Worm (Caenorhabditis elegans): ENCODE data around the gene Y39E4B.5.

The Y39E4B.5 gene

ce11 chrIII:13201079-13201478 lies 31.4 kb downstream of the Y39E4B.5 start:
- no peak for TF ChIP-seq dao-5 (tag; optimal IDR thresholded peaks at IDR 0.05)
- TF ChIP-seq him-1 (tag; optimal IDR thresholded peaks at IDR 0.05): no peak
- TF ChIP-seq W03F9.2 (tag; optimal IDR thresholded peaks at IDR 0.05): no peak

- TF ChIP-seq dao-5 (tag; optimal IDR thresholded peaks at IDR 0.05) (no peak), him-1 (tag; optimal IDR thresholded peaks at IDR 0.05) (no peak), W03F9.2 (tag; optimal IDR thresholded peaks at IDR 0.05) (no peak)
Observed at ce11 chrIII:13201901-13202300, 32.2 kb downstream of the Y39E4B.5 start.

- no peak for TF ChIP-seq W03F9.2 (tag; optimal IDR thresholded peaks at IDR 0.05)
- TF ChIP-seq dao-5 (tag; optimal IDR thresholded peaks at IDR 0.05): no peak
- TF ChIP-seq him-1 (tag; optimal IDR thresholded peaks at IDR 0.05): no peak
Observed at ce11 chrIII:13204682-13205081, 35.0 kb downstream of the Y39E4B.5 start, which contains the start of gene Y39E4B.11. Gene Y39E4B.11, plus strand, starts transcription at chrIII:13204982.

ce11 chrIII:13208978-13209377 lies 39.3 kb downstream of the Y39E4B.5 start:
- no peak for TF ChIP-seq W03F9.2 (tag; optimal IDR thresholded peaks at IDR 0.05)
- no peak for TF ChIP-seq him-1 (tag; optimal IDR thresholded peaks at IDR 0.05)

- TF ChIP-seq him-1 (tag; optimal IDR thresholded peaks at IDR 0.05) (no peak), W03F9.2 (tag; optimal IDR thresholded peaks at IDR 0.05) (no peak), dao-5 (tag; optimal IDR thresholded peaks at IDR 0.05) (no peak)
Observed at ce11 chrIII:13212366-13212765, 42.6 kb downstream of the Y39E4B.5 start, which contains the start of gene tsp-3. Gene tsp-3, plus strand, starts transcription at chrIII:13212666.

- TF ChIP-seq W03F9.2 (tag; optimal IDR thresholded peaks at IDR 0.05): no peak
- no peak for TF ChIP-seq him-1 (tag; optimal IDR thresholded peaks at IDR 0.05)
- no peak for TF ChIP-seq dao-5 (tag; optimal IDR thresholded peaks at IDR 0.05)
Observed at ce11 chrIII:13213111-13213510, 43.4 kb downstream of the Y39E4B.5 start.

- TF ChIP-seq him-1 (tag; optimal IDR thresholded peaks at IDR 0.05) (no peak), dao-5 (tag; optimal IDR thresholded peaks at IDR 0.05) (no peak), W03F9.2 (tag; optimal IDR thresholded peaks at IDR 0.05) (no peak)
Observed at ce11 chrIII:13215682-13216081, 46.0 kb downstream of the Y39E4B.5 start.

ce11 chrIII:13216488-13217016 lies 46.8 kb downstream of the Y39E4B.5 start:
- TF ChIP-seq him-1 (tag; optimal IDR thresholded peaks at IDR 0.05) (no peak), W03F9.2 (tag; optimal IDR thresholded peaks at IDR 0.05) (no peak), dao-5 (tag; optimal IDR thresholded peaks at IDR 0.05) (no peak)

All from whole organism, L4/young adult.